Worm (Caenorhabditis elegans): ENCODE data around the gene rps-29.

rps-29 gene

ce11 chrIII:832855-833504, 38.9 kb downstream of the rps-29 start, which contains the start of gene zip-2:
Gene zip-2 (plus strand): TSS chrIII:832982.
- peak; percentile 34 for TF ChIP-seq attf-5 (GFP tag; optimal IDR thresholded peaks at IDR 0.05)
- TF ChIP-seq atf-7 (tag; optimal IDR thresholded peaks at IDR 0.05), result peak; percentile 70
- TF ChIP-seq ZK185.1 (tag; optimal IDR thresholded peaks at IDR 0.05; ENCODE audit: poor library complexity, severe bottlenecking), result no peak
- TF ChIP-seq ceh-91 (GFP tag; IDR thresholded peaks at IDR 0.05), result no peak
- no peak for TF ChIP-seq ztf-3 (GFP tag; optimal IDR thresholded peaks at IDR 0.05)
- peak; percentile 13 for TF ChIP-seq tbp1 (GFP tag; optimal IDR thresholded peaks at IDR 0.05)
- peak; percentile 91 for TF ChIP-seq nhr-80 (tag; optimal IDR thresholded peaks at IDR 0.05)
- peak; percentile 14 for TF ChIP-seq tlf-1 (GFP tag; optimal IDR thresholded peaks at IDR 0.05)
- TF ChIP-seq madf-10 (tag; optimal IDR thresholded peaks at IDR 0.05), result peak; percentile 27
- peak; percentile 29; the same call in 1 of the 2 replicates for TF ChIP-seq cebp-1 (GFP tag; IDR thresholded peaks at IDR 0.05)
- peak; percentile 71 for TF ChIP-seq cebp-1 (tag; optimal IDR thresholded peaks at IDR 0.05)
- no peak for TF ChIP-seq fkh-3 (tag; optimal IDR thresholded peaks at IDR 0.05)
- peak; percentile 8 for TF ChIP-seq unc-62 (GFP tag; optimal IDR thresholded peaks at IDR 0.05)
- TF ChIP-seq F33H1.4 (GFP tag; IDR thresholded peaks at IDR 0.05), result no peak

ce11 chrIII:833711-834442, 39.8 kb downstream of the rps-29 start:
- TF ChIP-seq ztf-18 (tag; optimal IDR thresholded peaks at IDR 0.05) (peak; percentile 33), snpc-1.3 (tag; optimal IDR thresholded peaks at IDR 0.05; ENCODE audit: insufficient read depth) (no peak), F10E7.11 (tag; optimal IDR thresholded peaks at IDR 0.05) (no peak), snpc-3.4 (tag; optimal IDR thresholded peaks at IDR 0.05) (no peak), attf-6 (GFP tag; IDR thresholded peaks at IDR 0.05) (no peak), dox-1 (GFP tag; IDR thresholded peaks at IDR 0.05) (peak; percentile 89), madf-8 (GFP tag; conservative IDR thresholded peaks at IDR 0.05) (no peak), lin-54 (GFP tag; optimal IDR thresholded peaks at IDR 0.05) (peak; percentile 60), ceh-79 (tag; optimal IDR thresholded peaks at IDR 0.05) (no peak), ekl-4 (GFP tag; IDR thresholded peaks at IDR 0.05) (peak; percentile 81), Y79H2A.3 (GFP tag; conservative IDR thresholded peaks at IDR 0.05) (0 out of 2 replicates have a peak, but pooled peaks have one; percentile 40), nhr-120 (GFP tag; IDR thresholded peaks at IDR 0.05) (no peak), ceh-27 (GFP tag; optimal IDR thresholded peaks at IDR 0.05) (peak; percentile 91), D2030.7 (GFP tag; IDR thresholded peaks at IDR 0.05) (no peak), F55B11.4 (tag; optimal IDR thresholded peaks at IDR 0.05; ENCODE audit: borderline replicate concordance, insufficient read depth) (no peak), bed-2 (GFP tag; IDR thresholded peaks at IDR 0.05) (no peak), tlf-1 (GFP tag; optimal IDR thresholded peaks at IDR 0.05) (peak; percentile 87), K11D2.4 (GFP tag; IDR thresholded peaks at IDR 0.05) (peak; percentile 79), let-526 (GFP tag; IDR thresholded peaks at IDR 0.05) (peak; percentile 82; the same call in 1 of the 2 replicates), dpl-1 (GFP tag; optimal IDR thresholded peaks at IDR 0.05) (no peak), lin-35 (GFP tag; optimal IDR thresholded peaks at IDR 0.05) (no peak), gei-17 (GFP tag; optimal IDR thresholded peaks at IDR 0.05) (no peak), F23B12.7 (tag; optimal IDR thresholded peaks at IDR 0.05; ENCODE audit: insufficient read depth) (peak; percentile 40), F49E8.2 (tag; optimal IDR thresholded peaks at IDR 0.05; ENCODE audit: insufficient read depth) (no peak), B0261.1 (tag; optimal IDR thresholded peaks at IDR 0.05) (no peak), snpc-4 (GFP tag; optimal IDR thresholded peaks at IDR 0.05) (no peak), snpc-4 (tag; optimal IDR thresholded peaks at IDR 0.05) (peak in 3 of 4 experiments; percentile 16 to 54 (median 53)), unc-130 (GFP tag; optimal IDR thresholded peaks at IDR 0.05) (no peak), egl-18 (GFP tag; IDR thresholded peaks at IDR 0.05) (no peak), F39B2.1 (GFP tag; IDR thresholded peaks at IDR 0.05) (no peak), mel-28 (tag; optimal IDR thresholded peaks at IDR 0.05; ENCODE audit: borderline replicate concordance) (no peak), cebp-2 (GFP tag; IDR thresholded peaks at IDR 0.05) (peak; percentile 93; the same call in 1 of the 2 replicates)

All from whole organism, young adult.